Worm (Caenorhabditis elegans) whole organism, early embryonic: ENCODE data around the gene srh-216.

ENCODE experiments used
- B0310.2 ChIP-seq: sonication (generic microtip); optimal IDR thresholded peaks from 2 replicates; lab custom pipeline; 2016; ENCODE audit warnings: mild to moderate bottlenecking, missing genetic modification characterization, missing compliant biosample characterization
- ama-1 ChIP-seq: fragments of 150-350 bp; optimal IDR thresholded peaks from 2 replicates; lab custom pipeline; 2014
- ceh-13 ChIP-seq: fragments of 200-800 bp; sonication (Bioruptor generic); optimal IDR thresholded peaks from 2 replicates; lab custom pipeline; 2018; ENCODE audit warnings: mild to moderate bottlenecking, missing genetic modification characterization, missing compliant biosample characterization
- flt-1 ChIP-seq: fragments of 200-800 bp; sonication (Bioruptor generic); IDR thresholded peaks from 2 replicates; pipeline ENCODE4 v1.3.6; 2022; ENCODE audit warnings: missing genetic modification characterization, missing compliant biosample characterization
- hmbx-1 ChIP-seq: sonication (generic microtip); optimal IDR thresholded peaks from 2 replicates; lab custom pipeline; 2016; ENCODE audit warnings: mild to moderate bottlenecking, missing genetic modification characterization, missing compliant biosample characterization
- pes-1 ChIP-seq: fragments of 200-800 bp; sonication (Bioruptor generic); IDR thresholded peaks from 2 replicates; pipeline ENCODE4 v1.3.6; 2022; ENCODE audit warnings: missing genetic modification reagents, missing genetic modification characterization, missing compliant biosample characterization
- sea-1 ChIP-seq: fragments of 200-800 bp; sonication (Bioruptor generic); conservative IDR thresholded peaks from 2 replicates; pipeline ENCODE4 v1.3.6; 2022; ENCODE audit warnings: missing genetic modification characterization, missing compliant biosample characterization
- tbx-11 ChIP-seq: fragments of 200-800 bp; sonication (Bioruptor generic); IDR thresholded peaks from 2 replicates; pipeline ENCODE4 v1.3.6; 2022; ENCODE audit warnings: missing genetic modification characterization, missing compliant biosample characterization
- tbx-37 ChIP-seq: fragments of 200-800 bp; sonication (Bioruptor generic); conservative IDR thresholded peaks from 2 replicates; pipeline ENCODE4 v1.3.6; 2022; ENCODE audit warnings: missing genetic modification reagents, missing genetic modification characterization, missing compliant biosample characterization
- tra-4 ChIP-seq: sonication (generic microtip); optimal IDR thresholded peaks from 2 replicates; lab custom pipeline; 2017; ENCODE audit warnings: missing genetic modification characterization, missing compliant biosample characterization

DNA sequence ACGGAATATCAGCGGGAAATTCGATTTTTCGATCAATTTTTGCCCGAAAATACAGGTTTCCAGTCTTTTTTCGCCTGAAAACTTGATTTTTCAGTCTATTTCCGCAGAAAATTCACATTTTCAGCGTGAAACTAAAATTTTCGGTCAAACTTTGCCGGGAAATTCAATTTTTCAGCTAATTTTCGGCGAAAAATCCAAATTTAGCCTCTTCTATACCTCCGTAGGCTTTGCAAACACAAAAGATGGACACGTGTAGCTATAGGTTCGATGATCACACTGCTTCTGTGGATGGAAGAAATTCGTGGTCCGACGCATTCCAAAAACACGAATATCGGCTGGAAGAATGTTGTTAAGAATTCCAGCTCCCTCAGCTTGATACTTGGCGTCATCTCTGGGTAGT, 33.3 kb downstream of the srh-216 start:
- TF ChIP-seq tbx-11 (GFP tag; lab: Robert Waterston, UW) (no peak), ama-1 (no peak), sea-1 (GFP tag; lab: Robert Waterston, UW) (no peak), ceh-13 (GFP tag; lab: Kevin White, UChicago) (no peak), tra-4 (tag; lab: Kevin White, UChicago) (no peak), hmbx-1 (no peak), tbx-37 (no peak), flt-1 (GFP tag; lab: Robert Waterston, UW) (no peak), B0310.2 (tag; lab: Kevin White, UChicago) (no peak), pes-1 (no peak)
